Fruit fly (Drosophila melanogaster): Measurements from ENCODE around the gene dop.

Gene dop

dm6 chr3L:15517508-15517907 is 48.3 kb upstream of the dop start (continued):
- TF ChIP-seq CG17568 (GFP tag; optimal IDR thresholded peaks at IDR 0.05) (no peak), CG18764 (GFP tag; optimal IDR thresholded peaks at IDR 0.05) (no peak), tio (GFP tag; optimal IDR thresholded peaks at IDR 0.05) (no peak), CG13296 (GFP tag; optimal IDR thresholded peaks at IDR 0.05) (no peak), CG33557 (GFP tag; optimal IDR thresholded peaks at IDR 0.05) (no peak), ase (GFP tag; IDR thresholded peaks at IDR 0.05) (no peak), Asciz (GFP tag; optimal IDR thresholded peaks at IDR 0.05) (no peak), vfl (GFP tag; optimal IDR thresholded peaks at IDR 0.05) (no peak), CG4360 (GFP tag; IDR thresholded peaks at IDR 0.05) (no peak), CG34376 (GFP tag; optimal IDR thresholded peaks at IDR 0.05) (peak; percentile 25), dmrt99B (tag; optimal IDR thresholded peaks at IDR 0.05) (no peak), ken (GFP tag; IDR thresholded peaks at IDR 0.05) (no peak), Aef1 (GFP tag; IDR thresholded peaks at IDR 0.05) (no peak), run (tag; optimal IDR thresholded peaks at IDR 0.05) (no peak), seq (GFP tag; IDR thresholded peaks at IDR 0.05) (no peak), Oli (tag; optimal IDR thresholded peaks at IDR 0.05) (no peak), CkIIα-i1 (GFP tag; IDR thresholded peaks at IDR 0.05) (no peak), eve (GFP tag; optimal IDR thresholded peaks at IDR 0.05) (peak in 1 of 2 experiments; percentile 33), wdn (GFP tag; IDR thresholded peaks at IDR 0.05) (no peak), Med (GFP tag) (peak; percentile 18), salm (tag; optimal IDR thresholded peaks at IDR 0.05) (no peak), H2.0 (GFP tag; IDR thresholded peaks at IDR 0.05) (0 out of 2 replicates have a peak, but pooled peaks have one; percentile 18), Deaf1 (tag; optimal IDR thresholded peaks at IDR 0.05) (no peak), ap (GFP tag; IDR thresholded peaks at IDR 0.05) (no peak), CG2120 (GFP tag; optimal IDR thresholded peaks at IDR 0.05) (no peak), CG2129 (GFP tag; IDR thresholded peaks at IDR 0.05; ENCODE audit: partially characterized antibody) (no peak), CG14050 (GFP tag; IDR thresholded peaks at IDR 0.05) (no peak), CTCF (GFP tag; optimal IDR thresholded peaks at IDR 0.05) (no peak), ttk (GFP tag; IDR thresholded peaks at IDR 0.05) (no peak), zfh1 (GFP tag; IDR thresholded peaks at IDR 0.05) (0 out of 3 replicates have a peak, but pooled peaks have one; percentile 24), CG12299 (tag; optimal IDR thresholded peaks at IDR 0.05) (no peak), CG2116 (GFP tag; optimal IDR thresholded peaks at IDR 0.05) (no peak), GATAe (GFP tag; conservative IDR thresholded peaks at IDR 0.05) (peak; percentile 72), Pdp1 (GFP tag; optimal IDR thresholded peaks at IDR 0.05) (no peak), chn (GFP tag; optimal IDR thresholded peaks at IDR 0.05) (no peak), sob (GFP tag; IDR thresholded peaks at IDR 0.05) (no peak), row (GFP tag; IDR thresholded peaks at IDR 0.05) (peak; percentile 39; the same call in 2 of the 3 replicates), CG10462 (GFP tag; optimal IDR thresholded peaks at IDR 0.05) (no peak), Gug (GFP tag; IDR thresholded peaks at IDR 0.05) (no peak), ftz-f1 (GFP tag; optimal IDR thresholded peaks at IDR 0.05) (no peak), Poxn (GFP tag; IDR thresholded peaks at IDR 0.05) (no peak), CG15696 (tag; optimal IDR thresholded peaks at IDR 0.05) (peak; percentile 12), pnt (GFP tag; optimal IDR thresholded peaks at IDR 0.05) (no peak), Hmx (GFP tag; optimal IDR thresholded peaks at IDR 0.05) (no peak), CG14667 (GFP tag; IDR thresholded peaks at IDR 0.05) (no peak), pb (GFP tag; optimal IDR thresholded peaks at IDR 0.05) (no peak), Hr78 (GFP tag; optimal IDR thresholded peaks at IDR 0.05) (no peak), CG17612 (GFP tag; IDR thresholded peaks at IDR 0.05) (no peak), ATbp (GFP tag; optimal IDR thresholded peaks at IDR 0.05) (no peak), CG1529 (GFP tag; optimal IDR thresholded peaks at IDR 0.05) (no peak), CG30403 (GFP tag; optimal IDR thresholded peaks at IDR 0.05) (no peak), twi (tag; optimal IDR thresholded peaks at IDR 0.05) (no peak), CG18599 (GFP tag; optimal IDR thresholded peaks at IDR 0.05) (no peak)

All from whole organism, embryonic.